Worm (Caenorhabditis elegans) whole organism, young adult: ENCODE results near the gene pqn-39.

Experiments used
- B0019.2 ChIP-seq: fragments of 200-800 bp; sonication (Bioruptor generic); conservative IDR thresholded peaks from 2 replicates; pipeline ENCODE4 v1.3.6; 2022; ENCODE audit warnings: missing genetic modification reagents, missing genetic modification characterization, missing compliant biosample characterization
- B0035.1 ChIP-seq: sonication (generic microtip); optimal IDR thresholded peaks from 2 replicates; lab custom pipeline; 2016; ENCODE audit warnings: missing genetic modification characterization, mild to moderate bottlenecking, missing compliant biosample characterization, missing genotype, missing genetic modification reagents
- B0336.3 ChIP-seq: fragments of 200-800 bp; sonication (Bioruptor generic); IDR thresholded peaks from 2 replicates; pipeline ENCODE4 v1.3.6; 2022; ENCODE audit warnings: missing genetic modification characterization, missing compliant biosample characterization
- F10E7.11 ChIP-seq: sonication (generic microtip); optimal IDR thresholded peaks from 2 replicates; lab custom pipeline; 2017; ENCODE audit warnings: mild to moderate bottlenecking, missing genetic modification characterization, moderate library complexity, missing compliant biosample characterization
- F49E8.2 ChIP-seq: sonication (generic microtip); optimal IDR thresholded peaks from 3 replicates; lab custom pipeline; 2017; ENCODE audit warnings: missing genetic modification characterization, mild to moderate bottlenecking, missing compliant biosample characterization, antibody characterized with exemption, moderate library complexity; ENCODE audit not compliant: insufficient read depth
- F52B5.7 ChIP-seq: sonication (generic microtip); optimal IDR thresholded peaks from 2 replicates; lab custom pipeline; 2016; ENCODE audit warnings: mild to moderate bottlenecking, missing genetic modification characterization, missing compliant biosample characterization
- F55B11.4 ChIP-seq: sonication (generic microtip); optimal IDR thresholded peaks from 2 replicates; lab custom pipeline; 2016; ENCODE audit warnings: missing compliant biosample characterization, missing genetic modification characterization, borderline replicate concordance; ENCODE audit not compliant: insufficient read depth
- F57C9.4 ChIP-seq: sonication (generic microtip); optimal IDR thresholded peaks from 2 replicates; lab custom pipeline; 2017; ENCODE audit warnings: mild to moderate bottlenecking, missing genetic modification characterization, missing compliant biosample characterization
- T07F8.4 ChIP-seq: sonication (generic microtip); optimal IDR thresholded peaks from 2 replicates; lab custom pipeline; 2016; ENCODE audit warnings: mild to moderate bottlenecking, missing genetic modification characterization, moderate library complexity, missing compliant biosample characterization
- T26A5.8 ChIP-seq: sonication (generic microtip); optimal IDR thresholded peaks from 2 replicates; lab custom pipeline; 2016; ENCODE audit warnings: missing genetic modification characterization, missing compliant biosample characterization
- ZK185.1 ChIP-seq: sonication (generic microtip); optimal IDR thresholded peaks from 2 replicates; lab custom pipeline; 2016; ENCODE audit warnings: mild to moderate bottlenecking, missing genetic modification characterization, missing compliant biosample characterization; ENCODE audit not compliant: poor library complexity, severe bottlenecking
- attf-5 ChIP-seq: fragments of 200-800 bp; sonication (Bioruptor generic); optimal IDR thresholded peaks from 2 replicates; lab custom pipeline; 2018; ENCODE audit warnings: mild to moderate bottlenecking, missing genetic modification characterization, missing compliant biosample characterization
- cebp-1 ChIP-seq, 2 experiments: fragments of 200-800 bp in 1 of 2; sonication (Bioruptor generic) in 1 of 2; sonication (generic microtip) in 1 of 2; IDR thresholded peaks in 1 of 2; optimal IDR thresholded peaks in 1 of 2; 2 replicates each; pipeline versions ENCODE4 v1.3.6 to Lab custom; 2017 to 2022; ENCODE audit warnings: missing compliant biosample characterization in 2 of 2, missing genetic modification characterization in 2 of 2, mild to moderate bottlenecking in 1 of 2, missing genetic modification reagents in 1 of 2, moderate library complexity in 1 of 2
- ceh-100 ChIP-seq: fragments of 200-800 bp; sonication (Bioruptor generic); IDR thresholded peaks from 2 replicates; pipeline ENCODE4 v1.3.6; 2022; ENCODE audit warnings: missing genetic modification reagents, missing genetic modification characterization, missing compliant biosample characterization
- ceh-27 ChIP-seq: fragments of 200-800 bp; sonication (Bioruptor generic); optimal IDR thresholded peaks from 2 replicates; lab custom pipeline; 2018; ENCODE audit warnings: mild to moderate bottlenecking, missing genetic modification characterization, moderate library complexity, missing compliant biosample characterization
- ceh-40 ChIP-seq: fragments of 200-800 bp; sonication (Bioruptor generic); IDR thresholded peaks from 2 replicates; pipeline ENCODE4 v1.3.6; 2022; ENCODE audit warnings: missing genetic modification characterization, missing compliant biosample characterization
- ceh-58 ChIP-seq: fragments of 200-800 bp; sonication (Bioruptor generic); IDR thresholded peaks from 2 replicates; pipeline ENCODE4 v1.3.6; 2022; ENCODE audit warnings: missing genetic modification characterization, missing compliant biosample characterization
- dox-1 ChIP-seq: fragments of 200-800 bp; sonication (Bioruptor generic); IDR thresholded peaks from 2 replicates; pipeline ENCODE4 v1.3.6; 2022; ENCODE audit warnings: missing genetic modification reagents, missing genetic modification characterization, missing compliant biosample characterization
- dpl-1 ChIP-seq: fragments of 150-350 bp; optimal IDR thresholded peaks from 2 replicates; lab custom pipeline; 2014; ENCODE audit warnings: missing biosample characterization, missing genetic modification reagents, missing genetic modification characterization
- egl-44 ChIP-seq: fragments of 200-800 bp; sonication (Bioruptor generic); IDR thresholded peaks from 2 replicates; pipeline ENCODE4 v1.3.6; 2022; ENCODE audit warnings: missing genetic modification reagents, missing genetic modification characterization, missing compliant biosample characterization
- egrh-3 ChIP-seq: fragments of 200-800 bp; sonication (Bioruptor generic); IDR thresholded peaks from 2 replicates; pipeline ENCODE4 v1.3.6; 2022; ENCODE audit warnings: missing genetic modification reagents, missing genetic modification characterization, missing compliant biosample characterization
- fkh-3 ChIP-seq: sonication (generic microtip); optimal IDR thresholded peaks from 2 replicates; lab custom pipeline; 2016; ENCODE audit warnings: mild to moderate bottlenecking, missing genetic modification characterization, missing compliant biosample characterization
- hlh-12 ChIP-seq: sonication (generic microtip); optimal IDR thresholded peaks from 2 replicates; lab custom pipeline; 2016; ENCODE audit warnings: missing genetic modification characterization, missing compliant biosample characterization
- let-526 ChIP-seq: fragments of 200-800 bp; sonication (Bioruptor generic); IDR thresholded peaks from 2 replicates; pipeline ENCODE4 v1.3.6; 2022; ENCODE audit warnings: missing genetic modification reagents, missing genetic modification characterization, missing compliant biosample characterization
- let-607 ChIP-seq, 2 experiments: fragments of 200-800 bp in 1 of 2; sonication (Bioruptor generic) in 1 of 2; sonication (generic microtip) in 1 of 2; optimal IDR thresholded peaks; 2 replicates each; lab custom pipeline; 2016 to 2018; ENCODE audit warnings: mild to moderate bottlenecking in 2 of 2, missing compliant biosample characterization in 2 of 2, missing genetic modification characterization in 2 of 2, moderate library complexity in 2 of 2, missing genotype in 1 of 2
- lin-26 ChIP-seq: fragments of 200-800 bp; sonication (Bioruptor generic); IDR thresholded peaks from 2 replicates; pipeline ENCODE4 v1.3.6; 2022; ENCODE audit warnings: missing genetic modification reagents, missing genetic modification characterization, missing compliant biosample characterization
- lin-40 ChIP-seq: sonication (generic microtip); optimal IDR thresholded peaks from 2 replicates; lab custom pipeline; 2016; ENCODE audit warnings: missing genetic modification characterization, mild to moderate bottlenecking, missing compliant biosample characterization, missing genotype, missing genetic modification reagents
- madf-3 ChIP-seq: fragments of 200-800 bp; sonication (Bioruptor generic); IDR thresholded peaks from 2 replicates; pipeline ENCODE4 v1.3.6; 2022; ENCODE audit warnings: missing genetic modification reagents, missing genetic modification characterization, missing compliant biosample characterization
- madf-8 ChIP-seq: fragments of 200-800 bp; sonication (Bioruptor generic); conservative IDR thresholded peaks from 2 replicates; pipeline ENCODE4 v1.3.6; 2022; ENCODE audit warnings: missing genetic modification reagents, missing genetic modification characterization, missing compliant biosample characterization
- mcd-1 ChIP-seq: fragments of 200-800 bp; sonication (Bioruptor generic); IDR thresholded peaks from 2 replicates; pipeline ENCODE4 v1.3.6; 2022; ENCODE audit warnings: missing genetic modification reagents, missing genetic modification characterization, missing compliant biosample characterization
- nfya-1 ChIP-seq: sonication (generic microtip); optimal IDR thresholded peaks from 2 replicates; lab custom pipeline; 2017; ENCODE audit warnings: antibody characterized with exemption, missing compliant biosample characterization, missing genetic modification characterization, borderline replicate concordance; ENCODE audit not compliant: insufficient read depth
- nhr-27 ChIP-seq: fragments of 200-800 bp; sonication (Bioruptor generic); optimal IDR thresholded peaks from 2 replicates; lab custom pipeline; 2018; ENCODE audit warnings: mild to moderate bottlenecking, missing genetic modification characterization, moderate library complexity, missing compliant biosample characterization
- pbrm-1 ChIP-seq: fragments of 200-800 bp; sonication (Bioruptor generic); IDR thresholded peaks from 2 replicates; pipeline ENCODE4 v1.3.6; 2022; ENCODE audit warnings: missing genetic modification reagents, missing genetic modification characterization, missing compliant biosample characterization
- repo-1 ChIP-seq: sonication (generic microtip); optimal IDR thresholded peaks from 2 replicates; lab custom pipeline; 2017; ENCODE audit warnings: mild to moderate bottlenecking, missing genetic modification characterization, missing compliant biosample characterization
- rpc-1 ChIP-seq, 2 experiments: fragments of 150-350 bp in 1 of 2; sonication (generic microtip) in 1 of 2; optimal IDR thresholded peaks; 2 replicates each; lab custom pipeline; 2014 to 2018; ENCODE audit warnings: missing biosample characterization in 1 of 2, missing genetic modification characterization in 1 of 2, missing genetic modification reagents in 1 of 2, missing genotype in 1 of 2
- sea-2 ChIP-seq: fragments of 200-800 bp; sonication (Bioruptor generic); IDR thresholded peaks from 2 replicates; pipeline ENCODE4 v1.3.6; 2022; ENCODE audit warnings: missing genetic modification characterization, missing compliant biosample characterization
- snpc-1.3 ChIP-seq: sonication (generic microtip); optimal IDR thresholded peaks from 2 replicates; lab custom pipeline; 2017; ENCODE audit warnings: missing genetic modification characterization, mild to moderate bottlenecking, missing compliant biosample characterization, antibody characterized with exemption, moderate library complexity, missing genotype, missing genetic modification reagents; ENCODE audit not compliant: insufficient read depth
- sptf-2 ChIP-seq: fragments of 200-800 bp; sonication (Bioruptor generic); optimal IDR thresholded peaks from 2 replicates; lab custom pipeline; 2018; ENCODE audit warnings: mild to moderate bottlenecking, missing genetic modification characterization, missing compliant biosample characterization
- tbp1 ChIP-seq: fragments of 200-800 bp; sonication (Bioruptor generic); optimal IDR thresholded peaks from 2 replicates; lab custom pipeline; 2018; ENCODE audit warnings: mild to moderate bottlenecking, missing genetic modification characterization, missing compliant biosample characterization
- unc-130 ChIP-seq: sonication (generic microtip); optimal IDR thresholded peaks from 2 replicates; lab custom pipeline; 2016; ENCODE audit warnings: missing genetic modification reagents, missing genetic modification characterization, missing compliant biosample characterization
- zfh-2 ChIP-seq: fragments of 200-800 bp; sonication (Bioruptor generic); conservative IDR thresholded peaks from 2 replicates; pipeline ENCODE4 v1.3.6; 2022; ENCODE audit warnings: missing genetic modification reagents, missing genetic modification characterization, missing compliant biosample characterization
- zim-3 ChIP-seq: sonication (generic microtip); optimal IDR thresholded peaks from 2 replicates; lab custom pipeline; 2017; ENCODE audit warnings: mild to moderate bottlenecking, missing genetic modification characterization, moderate library complexity, missing compliant biosample characterization
- ztf-18 ChIP-seq: sonication (generic microtip); optimal IDR thresholded peaks from 2 replicates; lab custom pipeline; 2016; ENCODE audit warnings: missing genotype, mild to moderate bottlenecking, missing genetic modification characterization, missing compliant biosample characterization
- ztf-25 ChIP-seq: fragments of 200-800 bp; sonication (Bioruptor generic); IDR thresholded peaks from 2 replicates; pipeline ENCODE4 v1.3.6; 2022; ENCODE audit warnings: missing genetic modification reagents, missing genetic modification characterization, missing compliant biosample characterization
- ztf-26 ChIP-seq: sonication (generic microtip); optimal IDR thresholded peaks from 2 replicates; lab custom pipeline; 2017; ENCODE audit warnings: missing genetic modification characterization, missing compliant biosample characterization
- ztf-3 ChIP-seq: fragments of 200-800 bp; sonication (Bioruptor generic); optimal IDR thresholded peaks from 2 replicates; lab custom pipeline; 2018; ENCODE audit warnings: mild to moderate bottlenecking, missing genetic modification characterization, missing compliant biosample characterization

The pqn-39 gene

ce11 chrX:14015808-14016207 lies 47.3 kb upstream of the pqn-39 start (continued):
- no peak for TF ChIP-seq nfya-1 (tag; lab: Kevin White, UChicago)
- peak; percentile 90 for TF ChIP-seq lin-40 (tag; lab: Kevin White, UChicago)
- no peak for TF ChIP-seq sptf-2 (GFP tag; lab: Kevin White, UChicago)
- TF ChIP-seq ceh-27 (GFP tag; lab: Kevin White, UChicago), result peak; percentile 76
- TF ChIP-seq fkh-3 (tag; lab: Kevin White, UChicago), result peak; percentile 72
- 0 out of 2 replicates have a peak, but pooled peaks have one; percentile 23 for TF ChIP-seq B0019.2 (GFP tag; lab: Robert Waterston, UW)
- 0 out of 2 replicates have a peak, but pooled peaks have one; percentile 75 for TF ChIP-seq ceh-40
- TF ChIP-seq madf-8 (GFP tag; lab: Robert Waterston, UW), result no peak
- peak; percentile 63 for TF ChIP-seq ztf-3 (GFP tag; lab: Kevin White, UChicago)
- peak; percentile 31 for TF ChIP-seq unc-130 (GFP tag; lab: Kevin White, UChicago)
- TF ChIP-seq snpc-1.3 (tag; lab: Kevin White, UChicago), result peak; percentile 84
- TF ChIP-seq lin-26, result peak; percentile 89
- TF ChIP-seq F49E8.2 (tag; lab: Kevin White, UChicago), result no peak
- no peak for TF ChIP-seq sea-2 (GFP tag; lab: Robert Waterston, UW)
- TF ChIP-seq B0035.1, result peak; percentile 35
- TF ChIP-seq let-526, result peak; percentile 44; the same call in 1 of the 2 replicates
- no peak for TF ChIP-seq F55B11.4 (tag; lab: Kevin White, UChicago)
- TF ChIP-seq F57C9.4 (tag; lab: Kevin White, UChicago), result no peak
- TF ChIP-seq T07F8.4 (tag; lab: Kevin White, UChicago), result peak; percentile 76
- TF ChIP-seq ztf-26 (tag; lab: Kevin White, UChicago), result peak; percentile 57
- TF ChIP-seq T26A5.8 (tag; lab: Kevin White, UChicago), result peak; percentile 10
- peak; percentile 62; the same call in 1 of the 2 replicates for TF ChIP-seq mcd-1
- TF ChIP-seq ztf-25 (GFP tag; lab: Robert Waterston, UW), result peak; percentile 83; the same call in 1 of the 2 replicates
- peak; percentile 46; the same call in 1 of the 2 replicates for TF ChIP-seq ceh-100 (GFP tag; lab: Robert Waterston, UW)
- TF ChIP-seq attf-5 (GFP tag; lab: Kevin White, UChicago), result peak; percentile 68
- peak; percentile 54 for TF ChIP-seq ztf-18 (tag; lab: Kevin White, UChicago)
- TF ChIP-seq zfh-2, result no peak
- TF ChIP-seq let-607 (tag; optimal IDR thresholded peaks at IDR 0.05; lab: Kevin White, UChicago), result peak; percentile 51 to 74
- TF ChIP-seq nhr-27, result no peak
- no peak; the same call in none of the 2 replicates for TF ChIP-seq B0336.3 (GFP tag; lab: Robert Waterston, UW)
- TF ChIP-seq egrh-3, result no peak; the same call in 1 of the 2 replicates
- TF ChIP-seq hlh-12 (tag; lab: Kevin White, UChicago), result peak; percentile 55
- no peak for TF ChIP-seq ceh-58 (GFP tag; lab: Robert Waterston, UW)
- TF ChIP-seq dox-1 (GFP tag; lab: Robert Waterston, UW), result peak; percentile 81
- TF ChIP-seq ZK185.1, result peak; percentile 74
- TF ChIP-seq madf-3 (GFP tag; lab: Robert Waterston, UW), result 0 out of 2 replicates have a peak, but pooled peaks have one; percentile 18
- peak; percentile 7 for TF ChIP-seq repo-1
- peak; percentile 98 for TF ChIP-seq tbp1 (GFP tag; lab: Kevin White, UChicago)
- TF ChIP-seq zim-3, result peak; percentile 32
- TF ChIP-seq F10E7.11 (tag; lab: Kevin White, UChicago), result no peak
- peak; percentile 73 for TF ChIP-seq egl-44 (GFP tag; lab: Robert Waterston, UW)
- TF ChIP-seq F52B5.7 (tag; lab: Kevin White, UChicago), result peak; percentile 76
- peak; percentile 44; the same call in 1 of the 2 replicates for TF ChIP-seq cebp-1 (GFP tag; IDR thresholded peaks at IDR 0.05; lab: Robert Waterston, UW)
- TF ChIP-seq cebp-1 (tag; optimal IDR thresholded peaks at IDR 0.05; lab: Kevin White, UChicago), result peak; percentile 77
- peak; percentile 96 for TF ChIP-seq rpc-1 (optimal IDR thresholded peaks at IDR 0.05; lab: Kevin White, UChicago)
- TF ChIP-seq rpc-1 (tag; optimal IDR thresholded peaks at IDR 0.05; lab: Kevin White, UChicago), result peak; percentile 95
- no peak for TF ChIP-seq dpl-1 (GFP tag; lab: Kevin White, UChicago)
- peak; percentile 79 for TF ChIP-seq pbrm-1 (GFP tag; lab: Robert Waterston, UW)
